Fruit fly (Drosophila melanogaster) whole organism, embryonic: ENCODE measurements around the gene CG32267.

Source experiments
- Atf3 ChIP-seq: fragments of 200-800 bp; sonication (Bioruptor generic); optimal IDR thresholded peaks from 3 replicates; lab custom pipeline; 2016; ENCODE audit warnings: missing biosample characterization, missing genetic modification characterization
- Awh ChIP-seq: fragments of 200-800 bp; sonication (Bioruptor generic); IDR thresholded peaks from 2 replicates; pipeline ENCODE4, ENCODE4 v1.3.6; 2022; ENCODE audit warnings: missing biosample characterization, missing genetic modification characterization
- Bteb2 ChIP-seq: fragments of 200-800 bp; sonication (Bioruptor generic); optimal IDR thresholded peaks from 2 replicates; lab custom pipeline; 2016; ENCODE audit warnings: missing biosample characterization, missing genetic modification characterization
- CG10147 ChIP-seq: fragments of 200-800 bp; sonication (Bioruptor generic); optimal IDR thresholded peaks from 2 replicates; lab custom pipeline; 2019; ENCODE audit warnings: missing biosample characterization, mild to moderate bottlenecking, missing genetic modification characterization, moderate library complexity
- CG11398 ChIP-seq: fragments of 200-800 bp; sonication (Bioruptor generic); optimal IDR thresholded peaks from 2 replicates; lab custom pipeline; 2016; ENCODE audit warnings: missing biosample characterization, missing genetic modification characterization
- CG12299 ChIP-seq: fragments of 200-800 bp; sonication (Bioruptor generic); optimal IDR thresholded peaks from 2 replicates; lab custom pipeline; 2018; ENCODE audit warnings: missing biosample characterization, mild to moderate bottlenecking, missing genetic modification characterization
- CG12391 ChIP-seq: fragments of 200-800 bp; sonication (Bioruptor generic); optimal IDR thresholded peaks from 3 replicates; lab custom pipeline; 2018; ENCODE audit warnings: missing biosample characterization, mild to moderate bottlenecking, missing genetic modification characterization, moderate library complexity
- CG14860 ChIP-seq: fragments of 200-800 bp; sonication (Bioruptor generic); IDR thresholded peaks from 3 replicates; pipeline ENCODE4 v1.3.6; 2022; ENCODE audit warnings: missing biosample characterization, missing genetic modification characterization; ENCODE audit not compliant: partially characterized antibody
- CG15514 ChIP-seq: fragments of 200-800 bp; sonication (Bioruptor generic); optimal IDR thresholded peaks from 3 replicates; lab custom pipeline; 2017; ENCODE audit warnings: missing biosample characterization, missing genetic modification characterization, mild to moderate bottlenecking, moderate library complexity, missing genetic modification reagents
- CG17328 ChIP-seq: fragments of 200-800 bp; sonication (Bioruptor generic); IDR thresholded peaks from 2 replicates; pipeline ENCODE4 v1.3.6; 2022; ENCODE audit warnings: missing biosample characterization, missing genetic modification characterization
- CG18476 ChIP-seq: fragments of 200-800 bp; sonication (Bioruptor generic); optimal IDR thresholded peaks from 2 replicates; lab custom pipeline; 2016; ENCODE audit warnings: missing biosample characterization, mild to moderate bottlenecking, missing genetic modification characterization
- CG18619 ChIP-seq: fragments of 200-800 bp; sonication (Bioruptor generic); optimal IDR thresholded peaks from 3 replicates; lab custom pipeline; 2017; ENCODE audit warnings: missing biosample characterization, mild to moderate bottlenecking, missing genetic modification characterization
- CG31365 ChIP-seq: fragments of 200-800 bp; sonication (Bioruptor generic); optimal IDR thresholded peaks from 2 replicates; lab custom pipeline; 2018; ENCODE audit warnings: missing biosample characterization, mild to moderate bottlenecking, missing genetic modification characterization
- CG31388 ChIP-seq: fragments of 200-800 bp; sonication (Bioruptor generic); optimal IDR thresholded peaks from 2 replicates; lab custom pipeline; 2016; ENCODE audit warnings: missing biosample characterization, missing genetic modification characterization
- CG3281 ChIP-seq: fragments of 200-800 bp; sonication (Bioruptor generic); optimal IDR thresholded peaks from 3 replicates; lab custom pipeline; 2017; ENCODE audit warnings: missing biosample characterization, mild to moderate bottlenecking, missing genetic modification characterization
- CG33557 ChIP-seq: fragments of 200-800 bp; sonication (Bioruptor generic); optimal IDR thresholded peaks from 2 replicates; lab custom pipeline; 2019; ENCODE audit warnings: missing biosample characterization, mild to moderate bottlenecking, missing genetic modification characterization, moderate library complexity
- CG34422 ChIP-seq: fragments of 200-800 bp; sonication (Bioruptor generic); IDR thresholded peaks from 3 replicates; pipeline ENCODE4 v1.3.6; 2022; ENCODE audit warnings: missing biosample characterization, missing genetic modification characterization
- CG6683 ChIP-seq: fragments of 200-800 bp; sonication (Bioruptor generic); optimal IDR thresholded peaks from 2 replicates; lab custom pipeline; 2017; ENCODE audit warnings: missing biosample characterization, mild to moderate bottlenecking, missing genetic modification characterization, missing genetic modification reagents
- CG7987 ChIP-seq: fragments of 200-800 bp; sonication (Bioruptor generic); optimal IDR thresholded peaks from 2 replicates; lab custom pipeline; 2018; ENCODE audit warnings: missing biosample characterization, mild to moderate bottlenecking, missing genetic modification characterization, moderate library complexity
- CG8359 ChIP-seq: fragments of 200-800 bp; sonication (Bioruptor generic); optimal IDR thresholded peaks from 2 replicates; lab custom pipeline; 2017; ENCODE audit warnings: missing biosample characterization, mild to moderate bottlenecking, missing genetic modification characterization, borderline replicate concordance
- CG8478 ChIP-seq: fragments of >200 bp; optimal IDR thresholded peaks from 2 replicates; lab custom pipeline; 2018
- CG9727 ChIP-seq: fragments of 200-800 bp; sonication (Bioruptor generic); optimal IDR thresholded peaks from 3 replicates; lab custom pipeline; 2017; ENCODE audit warnings: missing biosample characterization, mild to moderate bottlenecking, missing genetic modification characterization
- Camta ChIP-seq: fragments of 200-800 bp; sonication (Bioruptor generic); optimal IDR thresholded peaks from 2 replicates; lab custom pipeline; 2016; ENCODE audit warnings: missing biosample characterization, missing genetic modification characterization
- Chrac-16 ChIP-seq: fragments of 200-800 bp; sonication (Bioruptor generic); optimal IDR thresholded peaks from 3 replicates; lab custom pipeline; 2016; ENCODE audit warnings: missing biosample characterization, missing genetic modification characterization
- Dad ChIP-seq: fragments of 200-800 bp; sonication (Bioruptor generic); optimal IDR thresholded peaks from 3 replicates; lab custom pipeline; 2016; ENCODE audit warnings: missing biosample characterization, missing genetic modification characterization
- Doc2 ChIP-seq: fragments of 200-800 bp; sonication (Bioruptor generic); IDR thresholded peaks from 2 replicates; pipeline ENCODE4 v1.3.6; 2022; ENCODE audit warnings: missing biosample characterization, missing genetic modification characterization
- Dref ChIP-seq: fragments of 200-800 bp; sonication (Bioruptor generic); IDR thresholded peaks from 2 replicates; pipeline ENCODE4 v1.3.6; 2022; ENCODE audit warnings: missing biosample characterization, missing genetic modification characterization
- Ets65A ChIP-seq: fragments of 200-800 bp; sonication (Bioruptor generic); peaks from one replicate; lab custom pipeline; 2016; ENCODE audit warnings: missing biosample characterization, missing genetic modification characterization
- H15 ChIP-seq: fragments of 200-800 bp; sonication (Bioruptor generic); IDR thresholded peaks from 3 replicates; pipeline ENCODE4 v1.3.6; 2022; ENCODE audit warnings: missing biosample characterization, missing genetic modification characterization
- NK7.1 ChIP-seq: fragments of 200-800 bp; sonication (Bioruptor generic); optimal IDR thresholded peaks from 3 replicates; lab custom pipeline; 2016; ENCODE audit warnings: missing biosample characterization, missing genetic modification characterization
- Nf-YC ChIP-seq: fragments of 200-800 bp; optimal IDR thresholded peaks from 3 replicates; lab custom pipeline; 2019; ENCODE audit warnings: missing biosample characterization, mild to moderate bottlenecking, missing genetic modification characterization, moderate library complexity
- Sry-β ChIP-seq: fragments of 200-800 bp; sonication (Bioruptor generic); optimal IDR thresholded peaks from 2 replicates; lab custom pipeline; 2018; ENCODE audit warnings: missing biosample characterization, mild to moderate bottlenecking, missing genetic modification characterization, moderate library complexity
- Trl ChIP-seq, 3 experiments: fragments of >200 bp in 2 of 3; fragments of 200-800 bp in 1 of 3; sonication (Bioruptor generic) in 1 of 3; optimal IDR thresholded peaks; 2 replicates in 1 of 3; 3 replicates in 2 of 3; lab custom pipeline; 2016 to 2017; ENCODE audit warnings: missing biosample characterization in 1 of 3, missing genetic modification characterization in 1 of 3
- YL-1 ChIP-seq: fragments of 200-800 bp; sonication (Bioruptor generic); optimal IDR thresholded peaks from 3 replicates; lab custom pipeline; 2017; ENCODE audit warnings: missing biosample characterization, mild to moderate bottlenecking, missing genetic modification characterization
- cg ChIP-seq: fragments of 200-800 bp; sonication (Bioruptor generic); optimal IDR thresholded peaks from 3 replicates; lab custom pipeline; 2019; ENCODE audit warnings: missing biosample characterization, mild to moderate bottlenecking, missing genetic modification characterization, moderate library complexity
- crc ChIP-seq: fragments of 200-800 bp; sonication (Bioruptor generic); optimal IDR thresholded peaks from 2 replicates; lab custom pipeline; 2016; ENCODE audit warnings: missing biosample characterization, missing genetic modification characterization
- dati ChIP-seq: fragments of 200-800 bp; sonication (Bioruptor generic); IDR thresholded peaks from 2 replicates; pipeline ENCODE4 v1.3.6; 2022; ENCODE audit warnings: missing biosample characterization, missing genetic modification characterization
- dmrt11E ChIP-seq: fragments of 200-800 bp; sonication (Bioruptor generic); optimal IDR thresholded peaks from 3 replicates; lab custom pipeline; 2018; ENCODE audit warnings: missing biosample characterization, mild to moderate bottlenecking, missing genetic modification characterization, moderate library complexity
- fd96Cb ChIP-seq: fragments of 200-800 bp; sonication (Bioruptor generic); optimal IDR thresholded peaks from 2 replicates; lab custom pipeline; 2018; ENCODE audit warnings: missing biosample characterization, mild to moderate bottlenecking, missing genetic modification characterization, moderate library complexity
- gcm ChIP-seq: fragments of 200-800 bp; sonication (Bioruptor generic); optimal IDR thresholded peaks from 2 replicates; lab custom pipeline; 2019; ENCODE audit warnings: missing biosample characterization, mild to moderate bottlenecking, missing genetic modification characterization, moderate library complexity
- hbn ChIP-seq: fragments of 200-800 bp; sonication (Bioruptor generic); IDR thresholded peaks from 2 replicates; pipeline ENCODE4 v1.3.6; 2022; ENCODE audit warnings: missing biosample characterization, missing genetic modification characterization; ENCODE audit not compliant: partially characterized antibody
- hth ChIP-seq: fragments of >200 bp; optimal IDR thresholded peaks from 2 replicates; lab custom pipeline; 2017; ENCODE audit warnings: inconsistent platforms
- pb ChIP-seq: fragments of 200-800 bp; sonication (Bioruptor generic); optimal IDR thresholded peaks from 3 replicates; lab custom pipeline; 2016; ENCODE audit warnings: missing biosample characterization, missing genetic modification characterization
- pfk ChIP-seq: fragments of 200-800 bp; sonication (Bioruptor generic); optimal IDR thresholded peaks from 2 replicates; lab custom pipeline; 2018; ENCODE audit warnings: missing biosample characterization, mild to moderate bottlenecking, missing genetic modification characterization, moderate library complexity
- schlank ChIP-seq: fragments of 200-800 bp; sonication (Bioruptor generic); optimal IDR thresholded peaks from 2 replicates; lab custom pipeline; 2018; ENCODE audit warnings: missing biosample characterization, mild to moderate bottlenecking, missing genetic modification characterization
- sd ChIP-seq: fragments of 200-800 bp; sonication (Bioruptor generic); optimal IDR thresholded peaks from 3 replicates; lab custom pipeline; 2018; ENCODE audit warnings: missing biosample characterization, mild to moderate bottlenecking, missing genetic modification characterization, moderate library complexity
- sima ChIP-seq: fragments of 200-800 bp; sonication (Bioruptor generic); optimal IDR thresholded peaks from 2 replicates; lab custom pipeline; 2016; ENCODE audit warnings: missing biosample characterization, missing genetic modification characterization
- stwl ChIP-seq: fragments of 200-800 bp; sonication (Bioruptor generic); optimal IDR thresholded peaks from 3 replicates; lab custom pipeline; 2018; ENCODE audit warnings: missing biosample characterization, mild to moderate bottlenecking, missing genetic modification characterization, moderate library complexity
- tap ChIP-seq: fragments of 200-800 bp; optimal IDR thresholded peaks from 3 replicates; lab custom pipeline; 2019; ENCODE audit warnings: missing biosample characterization, mild to moderate bottlenecking, missing genetic modification characterization, moderate library complexity
- vnd ChIP-seq: fragments of 200-800 bp; sonication (Bioruptor generic); IDR thresholded peaks from 3 replicates; pipeline ENCODE4 v1.3.6; 2022; ENCODE audit warnings: missing biosample characterization, missing genetic modification characterization; ENCODE audit not compliant: partially characterized antibody
- zfh2 ChIP-seq: fragments of 200-800 bp; sonication (Bioruptor generic); optimal IDR thresholded peaks from 2 replicates; lab custom pipeline; 2016; ENCODE audit warnings: missing biosample characterization, missing genetic modification characterization

CG32267 gene

DNA sequence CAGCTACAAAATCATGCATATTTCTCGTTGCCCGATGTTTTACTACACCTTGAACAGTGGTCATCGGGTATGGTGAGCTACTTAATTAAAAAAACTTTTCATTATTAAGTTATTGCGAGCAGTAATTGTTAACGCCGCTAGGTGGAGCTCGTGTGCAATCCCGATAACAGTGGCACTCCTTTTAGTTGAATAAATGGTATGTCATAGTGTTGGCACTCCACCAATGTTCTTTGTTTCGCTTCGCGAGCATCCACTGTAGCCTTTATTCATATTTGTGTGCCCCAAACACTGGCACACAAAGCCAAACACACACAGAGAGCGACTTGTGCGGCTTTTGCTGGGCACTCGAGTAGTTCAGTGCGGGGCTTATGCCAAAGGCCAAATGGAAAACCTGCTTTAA, 46.0 kb upstream of the CG32267 start (continued):
- peak; percentile 95 for TF ChIP-seq Awh (GFP tag; lab: Robert Waterston, UW)
- peak; percentile 81 for TF ChIP-seq sd (tag; lab: Kevin White, UChicago)
- TF ChIP-seq Atf3, result peak; percentile 87
- TF ChIP-seq CG31365, result peak; percentile 60
- TF ChIP-seq Camta, result peak; percentile 57
- peak; percentile 85 for TF ChIP-seq CG12391 (tag; lab: Kevin White, UChicago)
- peak; percentile 81 for TF ChIP-seq NK7.1
- TF ChIP-seq CG18619 (GFP tag; lab: Kevin White, UChicago), result peak; percentile 85
- TF ChIP-seq pb (GFP tag; lab: Kevin White, UChicago), result peak; percentile 68
- TF ChIP-seq CG14860 (GFP tag; lab: Robert Waterston, UW), result no peak
- TF ChIP-seq cg (GFP tag; lab: Kevin White, UChicago), result peak; percentile 56
- no peak for TF ChIP-seq hth (lab: Kevin White, UChicago)
- peak; percentile 80 for TF ChIP-seq CG9727 (GFP tag; lab: Kevin White, UChicago)
- TF ChIP-seq CG18476 (GFP tag; lab: Kevin White, UChicago), result peak; percentile 86
- TF ChIP-seq CG3281 (GFP tag; lab: Kevin White, UChicago), result peak; percentile 87
- TF ChIP-seq fd96Cb (tag; lab: Kevin White, UChicago), result peak; percentile 88
- peak; percentile 77 for TF ChIP-seq CG6683 (GFP tag; lab: Kevin White, UChicago)
- peak; percentile 7 for TF ChIP-seq YL-1 (GFP tag; lab: Kevin White, UChicago)
- peak; percentile 84 for TF ChIP-seq Chrac-16 (GFP tag; lab: Kevin White, UChicago)
- TF ChIP-seq pfk (GFP tag; lab: Kevin White, UChicago), result no peak
- TF ChIP-seq CG11398 (GFP tag; lab: Kevin White, UChicago), result peak; percentile 87
- TF ChIP-seq CG34422 (GFP tag; lab: Robert Waterston, UW), result peak; percentile 94
- peak; percentile 82 for TF ChIP-seq Doc2 (GFP tag; lab: Robert Waterston, UW)
- no peak for TF ChIP-seq Sry-β (GFP tag; lab: Kevin White, UChicago)
- peak; percentile 10 for TF ChIP-seq crc
- TF ChIP-seq CG10147 (GFP tag; lab: Kevin White, UChicago), result peak; percentile 83
- peak; percentile 73 for TF ChIP-seq Nf-YC (tag; lab: Kevin White, UChicago)
- TF ChIP-seq H15 (GFP tag; lab: Robert Waterston, UW), result peak; percentile 93
- peak; percentile 79 for TF ChIP-seq gcm (GFP tag; lab: Kevin White, UChicago)
- TF ChIP-seq stwl (tag; lab: Kevin White, UChicago), result peak; percentile 15
- TF ChIP-seq CG15514, result peak; percentile 76
- TF ChIP-seq CG33557, result peak; percentile 44
- no peak for TF ChIP-seq Trl (optimal IDR thresholded peaks at IDR 0.05; lab: Kevin White, UChicago)
- peak; percentile 84 for TF ChIP-seq Trl (GFP tag; optimal IDR thresholded peaks at IDR 0.05; lab: Kevin White, UChicago)
- peak; percentile 98 for TF ChIP-seq Ets65A (GFP tag; lab: Kevin White, UChicago)
- no peak; the same call in 1 of the 2 replicates for TF ChIP-seq Dref (GFP tag; lab: Robert Waterston, UW)
- TF ChIP-seq hbn (GFP tag; lab: Robert Waterston, UW), result no peak
- TF ChIP-seq vnd (GFP tag; lab: Robert Waterston, UW), result no peak
- peak; percentile 83 for TF ChIP-seq CG12299 (tag; lab: Kevin White, UChicago)
- TF ChIP-seq CG8359 (GFP tag; lab: Kevin White, UChicago), result peak; percentile 44
- peak; percentile 58 for TF ChIP-seq dmrt11E (tag; lab: Kevin White, UChicago)
- TF ChIP-seq Bteb2, result peak; percentile 81
- peak; percentile 95 for TF ChIP-seq CG17328 (GFP tag; lab: Robert Waterston, UW)
- peak; percentile 77 for TF ChIP-seq dati
- TF ChIP-seq CG31388, result peak; percentile 49
- peak; percentile 65 for TF ChIP-seq tap (tag; lab: Kevin White, UChicago)
- peak; percentile 68 for TF ChIP-seq CG7987 (GFP tag; lab: Kevin White, UChicago)
- no peak for TF ChIP-seq CG8478 (lab: Kevin White, UChicago)
- peak; percentile 70 for TF ChIP-seq schlank
- peak; percentile 91 for TF ChIP-seq zfh2 (GFP tag; lab: Kevin White, UChicago)
- TF ChIP-seq sima, result peak; percentile 50
- TF ChIP-seq Dad (GFP tag; lab: Kevin White, UChicago), result peak; percentile 87
